Worm (Caenorhabditis elegans): ENCODE data around the gene T28H10.2.

T28H10.2 gene

DNA sequence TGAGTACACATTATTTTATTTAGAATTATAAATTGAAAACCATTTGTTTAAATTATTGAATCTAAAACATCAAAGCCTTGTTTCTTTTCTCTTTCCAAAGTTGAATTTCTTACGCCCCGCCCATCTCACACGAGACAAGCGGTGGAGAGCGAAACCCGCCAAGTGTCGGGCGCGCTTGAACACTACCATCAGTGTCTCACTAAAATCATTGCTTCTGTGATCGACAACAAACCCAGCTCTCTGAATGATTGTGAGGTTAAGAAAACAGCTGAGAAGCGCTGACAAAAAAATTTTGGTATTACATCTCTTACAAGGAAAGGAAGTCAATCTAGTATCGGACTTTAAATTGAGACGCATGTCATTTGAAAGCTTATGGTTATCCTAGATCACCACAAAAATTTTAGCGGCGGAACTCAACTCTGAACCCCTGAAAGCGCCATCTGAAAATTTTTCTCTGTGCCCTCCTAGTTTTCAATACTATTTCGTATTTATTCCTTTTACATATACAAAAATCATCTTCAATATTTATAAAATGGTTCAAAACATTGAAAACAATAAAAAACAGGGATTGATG, 21.6 kb downstream of the T28H10.2 start:
- TF ChIP-seq lin-11 (tag; optimal IDR thresholded peaks at IDR 0.05): no peak
- no peak for TF ChIP-seq ceh-2 (tag; optimal IDR thresholded peaks at IDR 0.05)

DNA sequence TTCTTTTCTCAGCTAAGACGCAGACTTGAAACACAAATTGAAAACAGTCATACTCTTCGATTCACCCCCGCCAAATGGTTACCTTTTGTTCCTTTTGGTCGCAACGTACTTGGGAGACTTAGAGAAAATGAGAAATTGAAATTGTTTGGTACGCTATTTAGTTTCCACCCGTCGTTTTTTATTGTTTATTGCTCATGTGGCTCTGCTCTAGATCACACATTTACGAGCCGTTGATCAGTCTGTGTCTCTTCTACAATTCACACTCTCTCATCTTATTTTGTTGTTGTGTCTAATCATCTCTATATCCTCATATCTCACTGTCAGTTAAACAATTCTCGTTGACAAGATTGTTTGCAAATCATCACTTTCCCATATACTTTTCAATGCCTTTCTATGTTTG, 24.7 kb downstream of the T28H10.2 start:
- TF ChIP-seq K09A11.1 (tag; optimal IDR thresholded peaks at IDR 0.05; ENCODE audit: insufficient read depth) (no peak), pax-1 (tag; optimal IDR thresholded peaks at IDR 0.05) (no peak), ceh-34 (tag; optimal IDR thresholded peaks at IDR 0.05) (no peak), ceh-14 (tag; optimal IDR thresholded peaks at IDR 0.05) (no peak), nhr-232 (tag; optimal IDR thresholded peaks at IDR 0.05) (no peak), pros-1 (tag; optimal IDR thresholded peaks at IDR 0.05) (no peak), C08G9.2 (tag; optimal IDR thresholded peaks at IDR 0.05) (no peak), zip-5 (tag; optimal IDR thresholded peaks at IDR 0.05) (no peak), K02D7.2 (tag; optimal IDR thresholded peaks at IDR 0.05) (no peak), ceh-30 (tag; optimal IDR thresholded peaks at IDR 0.05) (no peak), lim-6 (tag; optimal IDR thresholded peaks at IDR 0.05) (no peak), sox-4 (tag; optimal IDR thresholded peaks at IDR 0.05) (no peak), hlh-8 (tag; optimal IDR thresholded peaks at IDR 0.05) (no peak)

DNA sequence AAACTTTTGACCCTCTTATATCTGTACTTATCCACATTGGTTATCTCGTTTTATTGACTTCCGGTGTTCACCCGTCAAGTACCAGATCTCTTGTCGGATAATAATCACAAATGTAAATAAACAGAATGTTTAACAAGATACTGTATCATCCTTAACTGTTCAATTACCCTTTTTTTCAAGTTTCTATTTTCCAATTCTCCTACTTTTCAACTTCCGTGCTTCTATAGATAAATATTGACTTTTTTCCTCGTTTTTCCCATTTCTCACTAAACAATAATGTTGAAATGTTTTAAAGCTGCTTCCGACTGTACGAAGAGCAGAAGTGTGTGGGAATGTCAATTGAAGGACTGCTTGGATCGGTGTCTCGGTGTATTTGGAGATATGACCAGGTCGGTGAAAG, 25.8 kb downstream of the T28H10.2 start, which contains the start of gene inx-11:
Gene inx-11, plus strand, starts transcription at position 301 of the 400 bp plus-strand sequence.
- TF ChIP-seq C38D4.7 (GFP tag; optimal IDR thresholded peaks at IDR 0.05) (no peak), ceh-22 (tag; optimal IDR thresholded peaks at IDR 0.05) (no peak), pha-4 (tag; optimal IDR thresholded peaks at IDR 0.05) (no peak), ceh-6 (GFP tag; optimal IDR thresholded peaks at IDR 0.05) (no peak), dmd-4 (tag; optimal IDR thresholded peaks at IDR 0.05; ENCODE audit: borderline replicate concordance) (no peak), pros-1 (tag; optimal IDR thresholded peaks at IDR 0.05) (no peak), pat-9 (tag; optimal IDR thresholded peaks at IDR 0.05) (no peak), ceh-19 (GFP tag; optimal IDR thresholded peaks at IDR 0.05) (no peak), pha-2 (tag; optimal IDR thresholded peaks at IDR 0.05) (no peak), hlh-13 (GFP tag; optimal IDR thresholded peaks at IDR 0.05) (no peak), ceh-2 (tag; optimal IDR thresholded peaks at IDR 0.05) (no peak), nhr-11 (tag; optimal IDR thresholded peaks at IDR 0.05) (no peak), pax-1 (tag; optimal IDR thresholded peaks at IDR 0.05) (no peak), tbx-7 (tag; optimal IDR thresholded peaks at IDR 0.05) (no peak), K09A11.1 (tag; optimal IDR thresholded peaks at IDR 0.05; ENCODE audit: insufficient read depth) (no peak), ztf-16 (tag; optimal IDR thresholded peaks at IDR 0.05) (no peak), nfya-1 (tag; optimal IDR thresholded peaks at IDR 0.05) (no peak), elt-2 (tag; optimal IDR thresholded peaks at IDR 0.05) (no peak), ceh-45 (GFP tag; IDR thresholded peaks at IDR 0.05) (no peak), dve-1 (tag; optimal IDR thresholded peaks at IDR 0.05) (no peak)

DNA sequence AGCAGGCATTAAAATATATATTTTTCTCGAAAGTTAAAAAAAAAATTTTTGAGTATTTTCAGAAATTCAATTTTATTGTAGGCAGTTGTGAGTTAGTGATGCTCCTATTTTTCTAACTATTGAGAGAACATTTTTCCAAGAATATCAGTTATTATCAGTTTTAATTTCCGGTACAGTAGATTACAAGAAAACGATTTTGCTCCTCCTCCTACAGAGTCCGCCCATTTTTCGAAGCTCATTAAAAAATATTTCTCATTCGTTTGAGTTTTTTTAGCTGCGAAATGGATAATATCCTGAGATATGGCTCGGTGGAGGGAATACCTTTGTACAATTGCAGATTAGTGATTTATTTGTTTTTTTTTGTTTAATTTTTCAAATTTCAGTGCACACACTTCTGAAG, 28.2 kb downstream of the T28H10.2 start, which contains the start of gene srt-39:
Gene srt-39, plus strand, starts transcription at position 301 of the 400 bp plus-strand sequence.
- no peak for TF ChIP-seq pax-1 (tag; optimal IDR thresholded peaks at IDR 0.05)
- TF ChIP-seq ceh-22 (tag; optimal IDR thresholded peaks at IDR 0.05): no peak
- TF ChIP-seq gmeb-2 (tag; optimal IDR thresholded peaks at IDR 0.05): no peak
- no peak for TF ChIP-seq ceh-6 (GFP tag; optimal IDR thresholded peaks at IDR 0.05)
- no peak for TF ChIP-seq pat-9 (tag; optimal IDR thresholded peaks at IDR 0.05)
- no peak for TF ChIP-seq hlh-6 (tag; optimal IDR thresholded peaks at IDR 0.05)
- TF ChIP-seq hlh-15 (tag; optimal IDR thresholded peaks at IDR 0.05): no peak
- no peak for TF ChIP-seq hlh-8 (tag; optimal IDR thresholded peaks at IDR 0.05)
- no peak for TF ChIP-seq C08G9.2 (tag; optimal IDR thresholded peaks at IDR 0.05)

DNA sequence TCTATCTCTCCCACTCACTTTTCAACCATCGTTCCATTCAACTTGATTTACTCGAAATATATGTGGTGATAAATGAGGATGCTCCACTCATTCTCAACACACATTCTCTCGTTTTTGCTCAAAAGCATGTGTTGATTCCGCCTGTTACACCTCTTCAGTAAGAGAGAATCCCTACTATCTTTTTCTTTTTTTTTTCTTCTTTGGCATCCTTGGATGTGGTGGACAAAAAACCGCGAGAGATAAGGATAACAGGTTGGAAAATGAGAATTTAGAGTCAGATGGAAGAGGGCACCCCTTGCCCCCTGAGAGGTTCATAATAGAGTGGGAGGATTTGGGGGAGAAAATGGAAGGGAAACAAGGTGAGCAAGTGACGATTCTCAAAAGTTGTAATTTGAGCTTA, 33.8 kb downstream of the T28H10.2 start:
- no peak for TF ChIP-seq syd-9 (tag; optimal IDR thresholded peaks at IDR 0.05)
- TF ChIP-seq lin-11 (tag; optimal IDR thresholded peaks at IDR 0.05): no peak
- TF ChIP-seq npax-4 (tag; optimal IDR thresholded peaks at IDR 0.05): no peak
- peak; percentile 49 for TF ChIP-seq ceh-18 (tag; optimal IDR thresholded peaks at IDR 0.05)
- TF ChIP-seq K02D7.2 (tag; optimal IDR thresholded peaks at IDR 0.05): no peak
